Fruit fly (Drosophila melanogaster) whole organism, embryonic: ENCODE results near the gene CG33160.

Source experiments
- Atf3 ChIP-seq: fragments of 200-800 bp; sonication (Bioruptor generic); optimal IDR thresholded peaks from 3 replicates; lab custom pipeline; 2016; ENCODE audit warnings: missing biosample characterization, missing genetic modification characterization
- BEAF-32 ChIP-seq: fragments of 200-800 bp; sonication (Bioruptor generic); optimal IDR thresholded peaks from 3 replicates; lab custom pipeline; 2017; ENCODE audit warnings: missing biosample characterization, missing genetic modification characterization, mild to moderate bottlenecking, moderate library complexity, missing genetic modification reagents
- Bgb ChIP-seq: fragments of 200-800 bp; sonication (Bioruptor generic); IDR thresholded peaks from 2 replicates; pipeline ENCODE4 v1.3.6; 2022; ENCODE audit warnings: missing biosample characterization, missing genetic modification characterization; ENCODE audit not compliant: partially characterized antibody
- Bteb2 ChIP-seq: fragments of 200-800 bp; sonication (Bioruptor generic); optimal IDR thresholded peaks from 2 replicates; lab custom pipeline; 2016; ENCODE audit warnings: missing biosample characterization, missing genetic modification characterization
- CG10979 ChIP-seq: fragments of 200-800 bp; sonication (Bioruptor generic); optimal IDR thresholded peaks from 2 replicates; lab custom pipeline; 2018; ENCODE audit warnings: missing biosample characterization, mild to moderate bottlenecking, missing genetic modification characterization, moderate library complexity
- CG15073 ChIP-seq: fragments of 200-800 bp; sonication (Bioruptor generic); optimal IDR thresholded peaks from 2 replicates; lab custom pipeline; 2016; ENCODE audit warnings: missing biosample characterization, missing genetic modification characterization
- CG1602 ChIP-seq: fragments of 200-800 bp; sonication (Bioruptor generic); optimal IDR thresholded peaks from 3 replicates; lab custom pipeline; 2016; ENCODE audit warnings: missing biosample characterization, missing genetic modification characterization
- CG1647 ChIP-seq: fragments of 200-800 bp; sonication (Bioruptor generic); optimal IDR thresholded peaks from 3 replicates; lab custom pipeline; 2016; ENCODE audit warnings: missing biosample characterization, missing genetic modification characterization
- CG16813 ChIP-seq: fragments of 200-800 bp; sonication (Bioruptor generic); IDR thresholded peaks from 3 replicates; pipeline ENCODE4 v1.3.6; 2022; ENCODE audit warnings: missing biosample characterization, missing genetic modification characterization; ENCODE audit not compliant: partially characterized antibody
- CG17361 ChIP-seq: fragments of 200-800 bp; sonication (Bioruptor generic); IDR thresholded peaks from 3 replicates; pipeline ENCODE4 v1.3.6; 2022; ENCODE audit warnings: missing biosample characterization, missing genetic modification characterization
- CG2199 ChIP-seq: fragments of 200-800 bp; sonication (Bioruptor generic); IDR thresholded peaks from 3 replicates; pipeline ENCODE4 v1.3.6; 2022; ENCODE audit warnings: missing biosample characterization, missing genetic modification characterization
- CG34224 ChIP-seq: fragments of 200-800 bp; sonication (Bioruptor generic); IDR thresholded peaks from 3 replicates; pipeline ENCODE4 v1.3.6; 2022; ENCODE audit warnings: missing biosample characterization, missing genetic modification characterization; ENCODE audit not compliant: partially characterized antibody
- CG8359 ChIP-seq: fragments of 200-800 bp; sonication (Bioruptor generic); optimal IDR thresholded peaks from 2 replicates; lab custom pipeline; 2017; ENCODE audit warnings: missing biosample characterization, mild to moderate bottlenecking, missing genetic modification characterization, borderline replicate concordance
- CG8924 ChIP-seq: fragments of 200-800 bp; optimal IDR thresholded peaks from 3 replicates; lab custom pipeline; 2019; ENCODE audit warnings: missing biosample characterization, mild to moderate bottlenecking, missing genetic modification characterization, moderate library complexity
- Camta ChIP-seq: fragments of 200-800 bp; sonication (Bioruptor generic); optimal IDR thresholded peaks from 2 replicates; lab custom pipeline; 2016; ENCODE audit warnings: missing biosample characterization, missing genetic modification characterization
- Dbx ChIP-seq: fragments of 200-800 bp; sonication (Bioruptor generic); IDR thresholded peaks from 3 replicates; pipeline ENCODE4 v1.3.6; 2022; ENCODE audit warnings: missing biosample characterization, missing genetic modification characterization
- Deaf1 ChIP-seq: fragments of 200-800 bp; optimal IDR thresholded peaks from 3 replicates; lab custom pipeline; 2019; ENCODE audit warnings: missing biosample characterization, mild to moderate bottlenecking, missing genetic modification characterization, moderate library complexity
- Dip2 ChIP-seq: fragments of 200-800 bp; sonication (Bioruptor generic); IDR thresholded peaks from 2 replicates; pipeline ENCODE4 v1.3.6; 2022; ENCODE audit warnings: missing biosample characterization, missing genetic modification characterization
- Dip3 ChIP-seq: fragments of 200-800 bp; sonication (Bioruptor generic); optimal IDR thresholded peaks from 3 replicates; lab custom pipeline; 2016; ENCODE audit warnings: missing biosample characterization, missing genetic modification characterization
- Ets65A ChIP-seq: fragments of 200-800 bp; sonication (Bioruptor generic); peaks from one replicate; lab custom pipeline; 2016; ENCODE audit warnings: missing biosample characterization, missing genetic modification characterization
- Fer3 ChIP-seq: fragments of 200-800 bp; sonication (Bioruptor generic); optimal IDR thresholded peaks from 2 replicates; lab custom pipeline; 2018; ENCODE audit warnings: missing biosample characterization, mild to moderate bottlenecking, missing genetic modification characterization, moderate library complexity
- HLH3B ChIP-seq: fragments of 200-800 bp; sonication (Bioruptor generic); IDR thresholded peaks from 2 replicates; pipeline ENCODE4 v1.3.6; 2022; ENCODE audit warnings: missing biosample characterization, missing genetic modification characterization
- Lhr ChIP-seq: fragments of 200-800 bp; sonication (Bioruptor generic); optimal IDR thresholded peaks from 3 replicates; lab custom pipeline; 2017; ENCODE audit warnings: mild to moderate bottlenecking, missing biosample characterization, missing genetic modification reagents, missing genetic modification characterization
- Med ChIP-seq: fragments of 200-800 bp; sonication (Bioruptor generic); peaks from one replicate; lab custom pipeline; 2016; ENCODE audit warnings: missing biosample characterization, missing genetic modification characterization, mild to moderate bottlenecking, inconsistent platforms, moderate library complexity
- Meics ChIP-seq: fragments of 200-800 bp; sonication (Bioruptor generic); optimal IDR thresholded peaks from 2 replicates; lab custom pipeline; 2017; ENCODE audit warnings: missing biosample characterization, mild to moderate bottlenecking, missing genetic modification characterization
- Poxn ChIP-seq: fragments of 200-800 bp; sonication (Bioruptor generic); IDR thresholded peaks from 2 replicates; pipeline ENCODE4 v1.3.6; 2022; ENCODE audit warnings: missing biosample characterization, missing genetic modification characterization
- Rfx ChIP-seq: fragments of 200-800 bp; sonication (Bioruptor generic); IDR thresholded peaks from 2 replicates; pipeline ENCODE4 v1.3.6; 2022; ENCODE audit warnings: missing biosample characterization, missing genetic modification characterization
- Sox100B ChIP-seq: fragments of 200-800 bp; sonication (Bioruptor generic); optimal IDR thresholded peaks from 3 replicates; lab custom pipeline; 2018; ENCODE audit warnings: missing biosample characterization, mild to moderate bottlenecking, missing genetic modification characterization
- Sry-β ChIP-seq: fragments of 200-800 bp; sonication (Bioruptor generic); optimal IDR thresholded peaks from 2 replicates; lab custom pipeline; 2018; ENCODE audit warnings: missing biosample characterization, mild to moderate bottlenecking, missing genetic modification characterization, moderate library complexity
- TFAM ChIP-seq: fragments of 200-800 bp; sonication (Bioruptor generic); optimal IDR thresholded peaks from 2 replicates; lab custom pipeline; 2017; ENCODE audit warnings: missing biosample characterization, missing genetic modification characterization, inconsistent platforms
- cas ChIP-seq: fragments of 200-800 bp; sonication (Bioruptor generic); IDR thresholded peaks from 2 replicates; pipeline ENCODE4 v1.3.6; 2022; ENCODE audit warnings: missing biosample characterization, missing genetic modification characterization
- danr ChIP-seq: fragments of 200-800 bp; sonication (Bioruptor generic); IDR thresholded peaks from 2 replicates; pipeline ENCODE4 v1.3.6; 2022; ENCODE audit warnings: missing biosample characterization, missing genetic modification characterization
- dimm ChIP-seq: fragments of 200-800 bp; sonication (Bioruptor generic); IDR thresholded peaks from 2 replicates; pipeline ENCODE4 v1.3.6; 2022; ENCODE audit warnings: missing biosample characterization, missing genetic modification characterization
- dmrt99B ChIP-seq: fragments of 200-800 bp; sonication (Bioruptor generic); optimal IDR thresholded peaks from 2 replicates; lab custom pipeline; 2018; ENCODE audit warnings: missing biosample characterization, mild to moderate bottlenecking, missing genetic modification characterization, moderate library complexity
- hb ChIP-seq: fragments of 200-800 bp; sonication (Bioruptor generic); IDR thresholded peaks from 3 replicates; pipeline ENCODE4 v1.3.6; 2022; ENCODE audit warnings: missing biosample characterization, missing genetic modification characterization; ENCODE audit not compliant: partially characterized antibody
- insv ChIP-seq, 2 experiments: fragments of 200-800 bp; sonication (Bioruptor generic); optimal IDR thresholded peaks; 3 replicates each; lab custom pipeline; 2016 to 2018; ENCODE audit warnings: missing biosample characterization in 2 of 2, missing genetic modification characterization in 2 of 2
- kah ChIP-seq: fragments of 200-800 bp; sonication (Bioruptor generic); optimal IDR thresholded peaks from 2 replicates; lab custom pipeline; 2018; ENCODE audit warnings: missing biosample characterization, mild to moderate bottlenecking, missing genetic modification characterization
- kni ChIP-seq: fragments of 200-800 bp; sonication (Bioruptor generic); optimal IDR thresholded peaks from 3 replicates; lab custom pipeline; 2017; ENCODE audit warnings: mild to moderate bottlenecking, missing biosample characterization, missing genetic modification reagents, missing genetic modification characterization
- lab ChIP-seq: fragments of 200-800 bp; sonication (Bioruptor generic); optimal IDR thresholded peaks from 3 replicates; lab custom pipeline; 2017; ENCODE audit warnings: missing biosample characterization, missing genetic modification characterization, mild to moderate bottlenecking, moderate library complexity, missing genetic modification reagents
- mirr ChIP-seq: fragments of 200-800 bp; sonication (Bioruptor generic); optimal IDR thresholded peaks from 3 replicates; lab custom pipeline; 2018; ENCODE audit warnings: missing biosample characterization, mild to moderate bottlenecking, missing genetic modification characterization
- nmo ChIP-seq: fragments of 200-800 bp; sonication (Bioruptor generic); optimal IDR thresholded peaks from 2 replicates; lab custom pipeline; 2018; ENCODE audit warnings: missing biosample characterization, mild to moderate bottlenecking, missing genetic modification characterization, moderate library complexity
- otp ChIP-seq: fragments of 200-800 bp; sonication (Bioruptor generic); IDR thresholded peaks from 3 replicates; pipeline ENCODE4, ENCODE4 v1.3.6; 2022; ENCODE audit warnings: missing biosample characterization, missing genetic modification characterization
- p53 ChIP-seq: fragments of 200-800 bp; sonication (Bioruptor generic); optimal IDR thresholded peaks from 2 replicates; lab custom pipeline; 2016; ENCODE audit warnings: missing biosample characterization, missing genetic modification characterization
- prd ChIP-seq, 3 experiments: fragments of >200 bp in 2 of 3; fragments of 200-800 bp in 1 of 3; sonication (Bioruptor generic) in 1 of 3; optimal IDR thresholded peaks in 2 of 3; IDR thresholded peaks in 1 of 3; 2 replicates in 2 of 3; 3 replicates in 1 of 3; pipeline versions ENCODE4 v1.3.6 to Lab custom; 2017 to 2022; ENCODE audit warnings: missing biosample characterization in 1 of 3, missing genetic modification characterization in 1 of 3
- pum ChIP-seq: fragments of 200-800 bp; sonication (Bioruptor generic); optimal IDR thresholded peaks from 2 replicates; lab custom pipeline; 2016; ENCODE audit warnings: missing biosample characterization, missing genetic modification characterization
- shn ChIP-seq: fragments of 200-800 bp; sonication (Bioruptor generic); optimal IDR thresholded peaks from 3 replicates; lab custom pipeline; 2016; ENCODE audit warnings: missing biosample characterization, missing genetic modification characterization
- slou ChIP-seq: fragments of 200-800 bp; sonication (Bioruptor generic); optimal IDR thresholded peaks from 3 replicates; lab custom pipeline; 2016; ENCODE audit warnings: missing biosample characterization, missing genetic modification characterization
- sob ChIP-seq: fragments of 200-800 bp; sonication (Bioruptor generic); IDR thresholded peaks from 2 replicates; pipeline ENCODE4 v1.3.6; 2022; ENCODE audit warnings: missing biosample characterization, missing genetic modification characterization
- vvl ChIP-seq: fragments of 200-800 bp; sonication (Bioruptor generic); IDR thresholded peaks from 2 replicates; pipeline ENCODE4 v1.3.6; 2022; ENCODE audit warnings: missing biosample characterization, missing genetic modification characterization

CG33160 gene

dm6 chr3L:3197464-3197863 lies 8.7 kb downstream of the CG33160 start, which contains the start of gene CG14966 (continued):
- no peak for TF ChIP-seq HLH3B (GFP tag; lab: Robert Waterston, UW)
- TF ChIP-seq CG34224 (GFP tag; lab: Robert Waterston, UW) = peak; percentile 90
- peak; percentile 22; the same call in 2 of the 3 replicates for TF ChIP-seq CG2199 (GFP tag; lab: Robert Waterston, UW)
- peak; percentile 0 for TF ChIP-seq Camta (GFP tag; lab: Kevin White, UChicago)
- TF ChIP-seq nmo (GFP tag; lab: Kevin White, UChicago) = peak; percentile 43
- peak; percentile 73 for TF ChIP-seq Rfx
- TF ChIP-seq prd (optimal IDR thresholded peaks at IDR 0.05; lab: Kevin White, UChicago) = no peak
- 0 out of 3 replicates have a peak, but pooled peaks have one; percentile 8 for TF ChIP-seq prd (GFP tag; IDR thresholded peaks at IDR 0.05; lab: Robert Waterston, UW)
- TF ChIP-seq p53 (GFP tag; lab: Kevin White, UChicago) = peak; percentile 11
- peak; percentile 20 for TF ChIP-seq kni
- TF ChIP-seq slou (GFP tag; lab: Kevin White, UChicago) = no peak
- TF ChIP-seq shn (GFP tag; lab: Kevin White, UChicago) = peak; percentile 10
- TF ChIP-seq BEAF-32 (GFP tag; lab: Kevin White, UChicago) = peak; percentile 90
- no peak for TF ChIP-seq CG15073 (GFP tag; lab: Kevin White, UChicago)
- peak; percentile 23 for TF ChIP-seq Bteb2 (GFP tag; lab: Kevin White, UChicago)
- no peak for TF ChIP-seq danr
- TF ChIP-seq hb (GFP tag; lab: Robert Waterston, UW) = peak; percentile 78; the same call in 2 of the 3 replicates

dm6 chr3L:3194059-3194458 lies 12.1 kb downstream of the CG33160 start:
- TF ChIP-seq Bgb (GFP tag; lab: Robert Waterston, UW) (no peak), otp (GFP tag; lab: Robert Waterston, UW) (peak; percentile 92; the same call in 2 of the 3 replicates), Dip2 (peak; percentile 43; the same call in 1 of the 2 replicates), CG1647 (GFP tag; lab: Kevin White, UChicago) (peak; percentile 72), dimm (GFP tag; lab: Robert Waterston, UW) (peak; percentile 87), CG17361 (GFP tag; lab: Robert Waterston, UW) (peak; percentile 95), dmrt99B (tag; lab: Kevin White, UChicago) (peak; percentile 96), Meics (peak; percentile 94), Ets65A (GFP tag; lab: Kevin White, UChicago) (peak; percentile 37), CG8924 (tag; lab: Kevin White, UChicago) (peak; percentile 95), Sry-β (GFP tag; lab: Kevin White, UChicago) (peak; percentile 58), sob (GFP tag; lab: Robert Waterston, UW) (peak; percentile 95), insv (GFP tag; optimal IDR thresholded peaks at IDR 0.05; lab: Kevin White, UChicago) (peak in 1 of 2 experiments; percentile 11), CG10979 (tag; lab: Kevin White, UChicago) (peak; percentile 93), Lhr (peak; percentile 78), Deaf1 (tag; lab: Kevin White, UChicago) (peak; percentile 74), Med (GFP tag; lab: Kevin White, UChicago) (peak; percentile 91), CG8359 (GFP tag; lab: Kevin White, UChicago) (peak; percentile 73), Atf3 (peak; percentile 4), lab (peak; percentile 97), mirr (GFP tag; lab: Kevin White, UChicago) (peak; percentile 45), vvl (GFP tag; lab: Robert Waterston, UW) (peak; percentile 98), CG1602 (peak; percentile 86), Fer3 (tag; lab: Kevin White, UChicago) (peak; percentile 96), Sox100B (GFP tag; lab: Kevin White, UChicago) (peak; percentile 93), TFAM (GFP tag; lab: Kevin White, UChicago) (peak; percentile 75), Poxn (GFP tag; lab: Robert Waterston, UW) (peak; percentile 54; the same call in 1 of the 2 replicates), kah (peak; percentile 88), pum (GFP tag; lab: Kevin White, UChicago) (peak; percentile 46), Dip3 (GFP tag; lab: Kevin White, UChicago) (peak; percentile 61), cas (GFP tag; lab: Robert Waterston, UW) (peak; percentile 82), CG16813 (GFP tag; lab: Robert Waterston, UW) (no peak), Dbx (peak; percentile 92)
